Fruit fly (Drosophila melanogaster) Kc167 (cell line): ENCODE data around the gene CG13855.

ENCODE experiments used
- Sin3A ChIP-seq: fragments of >200 bp; optimal IDR thresholded peaks from 2 replicates; lab custom pipeline; 2018; ENCODE audit warnings: missing external identifiers
- psq ChIP-seq: fragments of >200 bp; optimal IDR thresholded peaks from 2 replicates; lab custom pipeline; 2017; ENCODE audit warnings: missing external identifiers

DNA sequence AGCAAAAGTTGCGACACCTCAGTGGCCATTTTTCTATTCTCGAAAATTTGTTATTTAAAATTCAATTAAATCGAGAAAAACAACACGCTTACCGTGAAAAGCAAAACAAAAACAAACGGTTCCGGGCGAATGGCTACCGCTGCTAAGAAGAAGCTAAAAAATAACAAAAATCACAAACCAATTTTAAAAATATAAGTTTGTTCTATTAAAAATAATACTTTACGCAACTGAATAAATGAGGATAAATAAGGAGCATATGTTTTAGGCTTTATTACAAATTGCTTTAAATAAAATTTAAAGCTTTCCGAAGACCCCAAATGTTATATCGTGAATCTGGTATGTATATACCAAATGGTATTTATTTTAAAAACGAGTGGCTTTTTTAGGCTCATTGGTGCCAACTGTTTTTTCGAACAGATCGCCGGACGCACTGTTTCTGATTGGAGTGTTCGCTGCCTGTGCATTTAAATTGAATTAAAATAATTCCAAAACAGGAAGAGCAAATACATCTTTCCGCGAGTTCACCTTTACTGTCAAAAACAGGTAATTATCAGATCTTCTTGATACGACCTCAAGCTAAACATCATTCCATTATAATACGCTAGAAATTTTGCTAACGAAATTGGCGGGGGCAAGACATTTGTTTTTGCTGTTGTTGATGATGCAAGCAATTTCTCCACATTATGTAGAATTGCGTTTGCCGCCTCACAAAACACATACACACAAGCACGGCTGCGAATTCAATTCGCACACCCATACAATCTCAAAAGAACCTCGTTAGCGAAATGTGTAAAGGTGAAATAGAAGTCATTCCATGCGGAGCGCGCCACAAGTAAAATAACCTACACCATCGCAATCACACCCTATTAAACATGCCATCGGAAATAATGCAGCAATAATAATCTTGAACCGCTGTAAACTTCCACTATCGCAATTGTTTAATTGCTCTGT, 38.3 kb upstream of the CG13855 start, which contains the start of the genes Polr3F and PyK:
- TF ChIP-seq Sin3A (lab: Kevin White, UChicago) (no peak), psq (lab: Kevin White, UChicago) (no peak)
